Fruit fly (Drosophila melanogaster): ENCODE measurements around the gene Lcp65Ag1.

- TF ChIP-seq h (optimal IDR thresholded peaks at IDR 0.05) (no peak), insv (optimal IDR thresholded peaks at IDR 0.05) (no peak)
These were observed at the start of gene Lcp65Ag1 for dm6 chr3L:6135174-6135573.
